Worm (Caenorhabditis elegans) whole organism, L1 larva: ENCODE data around the gene K08F9.1.

Experiments
- C16A3.4 ChIP-seq: fragments of 150-350 bp; optimal IDR thresholded peaks from 2 replicates; lab custom pipeline; 2014; ENCODE audit warnings: missing biosample characterization, missing genetic modification characterization
- C34B4.2 ChIP-seq: sonication (generic microtip); optimal IDR thresholded peaks from 2 replicates; lab custom pipeline; 2017; ENCODE audit warnings: mild to moderate bottlenecking, missing genetic modification characterization, missing compliant biosample characterization
- ama-1 ChIP-seq: fragments of 150-350 bp; optimal IDR thresholded peaks from 2 replicates; lab custom pipeline; 2014
- ceh-63 ChIP-seq: fragments of 200-800 bp; sonication (Bioruptor generic); optimal IDR thresholded peaks from 2 replicates; lab custom pipeline; 2018; ENCODE audit warnings: mild to moderate bottlenecking, missing genetic modification characterization, missing compliant biosample characterization
- ceh-8 ChIP-seq: fragments of 200-800 bp; sonication (Bioruptor generic); optimal IDR thresholded peaks from 2 replicates; lab custom pipeline; 2018; ENCODE audit warnings: mild to moderate bottlenecking, missing genetic modification characterization, moderate library complexity, missing compliant biosample characterization
- ceh-88 ChIP-seq: fragments of 200-800 bp; sonication (Bioruptor generic); IDR thresholded peaks from 2 replicates; pipeline ENCODE4 v1.3.6; 2022; ENCODE audit warnings: missing genetic modification characterization, missing compliant biosample characterization
- ces-1 ChIP-seq: fragments of 150-350 bp; optimal IDR thresholded peaks from 2 replicates; lab custom pipeline; 2014; ENCODE audit warnings: missing biosample characterization, missing genetic modification reagents, missing genetic modification characterization
- dpl-1 ChIP-seq, 3 experiments: fragments of 150-350 bp in 2 of 3; sonication (generic microtip) in 1 of 3; optimal IDR thresholded peaks; 2 replicates each; lab custom pipeline; 2014 to 2017; ENCODE audit warnings: missing biosample characterization in 3 of 3, missing genetic modification characterization in 3 of 3, missing genetic modification reagents in 3 of 3
- dsc-1 ChIP-seq: sonication (generic microtip); optimal IDR thresholded peaks from 2 replicates; lab custom pipeline; 2016; ENCODE audit warnings: mild to moderate bottlenecking, missing genetic modification characterization, missing compliant biosample characterization
- efl-1 ChIP-seq, 4 experiments: fragments of 150-350 bp; optimal IDR thresholded peaks in 3 of 4; peaks in 1 of 4; 1 replicate in 1 of 4; 2 replicates in 3 of 4; lab custom pipeline; 2014; ENCODE audit warnings: missing biosample characterization in 2 of 4, missing genetic modification characterization in 2 of 4, missing genetic modification reagents in 2 of 4
- efl-3 ChIP-seq: fragments of 200-800 bp; sonication (Bioruptor generic); optimal IDR thresholded peaks from 2 replicates; lab custom pipeline; 2018; ENCODE audit warnings: mild to moderate bottlenecking, missing genetic modification characterization, missing compliant biosample characterization
- egl-27 ChIP-seq, 2 experiments: fragments of 150-350 bp in 1 of 2; sonication (generic microtip); optimal IDR thresholded peaks; 3 replicates each; lab custom pipeline; 2017 to 2018; ENCODE audit warnings: missing biosample characterization in 2 of 2, missing genetic modification characterization in 2 of 2, missing genetic modification reagents in 2 of 2
- elt-2 ChIP-seq: sonication (generic microtip); optimal IDR thresholded peaks from 2 replicates; lab custom pipeline; 2016; ENCODE audit warnings: missing genetic modification characterization, mild to moderate bottlenecking, inconsistent platforms, missing compliant biosample characterization, missing genetic modification reagents
- elt-3 ChIP-seq, 6 experiments: fragments of 150-350 bp in 1 of 6; sonication (generic microtip); optimal IDR thresholded peaks; 2 replicates each; lab custom pipeline; 2017 to 2018; ENCODE audit warnings: missing biosample characterization in 6 of 6, missing genetic modification characterization in 6 of 6, inconsistent platforms in 1 of 6
- ets-5 ChIP-seq: fragments of 200-800 bp; sonication (Bioruptor generic); IDR thresholded peaks from 2 replicates; pipeline ENCODE4 v1.3.6; 2022; ENCODE audit warnings: missing genetic modification characterization, missing compliant biosample characterization
- fkh-10 ChIP-seq: sonication (generic microtip); optimal IDR thresholded peaks from 2 replicates; lab custom pipeline; 2017; ENCODE audit warnings: missing biosample characterization, missing genetic modification reagents, missing genetic modification characterization
- fkh-8 ChIP-seq: sonication (generic microtip); optimal IDR thresholded peaks from 2 replicates; lab custom pipeline; 2016; ENCODE audit warnings: mild to moderate bottlenecking, missing genetic modification characterization, missing compliant biosample characterization
- hlh-17 ChIP-seq: fragments of 200-800 bp; sonication (Bioruptor generic); optimal IDR thresholded peaks from 2 replicates; lab custom pipeline; 2018; ENCODE audit warnings: missing genetic modification characterization, mild to moderate bottlenecking, missing compliant biosample characterization, moderate library complexity, borderline replicate concordance
- hpl-2 ChIP-seq: fragments of 150-350 bp; optimal IDR thresholded peaks from 2 replicates; lab custom pipeline; 2014; ENCODE audit warnings: missing biosample characterization, missing genetic modification reagents, missing genetic modification characterization
- isw-1 ChIP-seq: fragments of 200-800 bp; sonication (Bioruptor generic); IDR thresholded peaks from 2 replicates; pipeline ENCODE4 v1.3.6; 2022; ENCODE audit warnings: missing genetic modification characterization, missing compliant biosample characterization
- jun-1 ChIP-seq: fragments of 150-350 bp; optimal IDR thresholded peaks from 2 replicates; lab custom pipeline; 2014; ENCODE audit warnings: missing biosample characterization, missing genetic modification reagents, missing genetic modification characterization
- lin-13 ChIP-seq: fragments of 150-350 bp; optimal IDR thresholded peaks from 2 replicates; lab custom pipeline; 2014; ENCODE audit warnings: missing biosample characterization, missing genetic modification reagents, missing genetic modification characterization
- lin-15B ChIP-seq: fragments of 150-350 bp; sonication (generic microtip); optimal IDR thresholded peaks from 3 replicates; lab custom pipeline; 2014; ENCODE audit warnings: missing biosample characterization, missing genetic modification characterization
- lin-35 ChIP-seq, 2 experiments: fragments of 150-350 bp; optimal IDR thresholded peaks; 2 replicates each; lab custom pipeline; 2014; ENCODE audit warnings: missing biosample characterization in 2 of 2, missing genetic modification characterization in 2 of 2, missing genetic modification reagents in 2 of 2
- lsy-2 ChIP-seq, 2 experiments: fragments of 150-350 bp; optimal IDR thresholded peaks; 2 replicates each; lab custom pipeline; 2014; ENCODE audit warnings: missing biosample characterization in 2 of 2, missing genetic modification characterization in 2 of 2
- mab-9 ChIP-seq: fragments of 200-800 bp; sonication (Bioruptor generic); IDR thresholded peaks from 2 replicates; pipeline ENCODE4 v1.3.6; 2022; ENCODE audit warnings: missing genetic modification reagents, missing genetic modification characterization, missing compliant biosample characterization
- mdl-1 ChIP-seq, 2 experiments: fragments of 150-350 bp; optimal IDR thresholded peaks; 2 replicates each; lab custom pipeline; 2014 to 2017; ENCODE audit warnings: missing biosample characterization in 2 of 2, missing genetic modification characterization in 2 of 2, inconsistent platforms in 1 of 2
- mef-2 ChIP-seq: fragments of 150-350 bp; optimal IDR thresholded peaks from 2 replicates; lab custom pipeline; 2014; ENCODE audit warnings: missing biosample characterization, missing genetic modification characterization
- nhr-12 ChIP-seq: sonication (generic microtip); optimal IDR thresholded peaks from 2 replicates; lab custom pipeline; 2017; ENCODE audit warnings: missing biosample characterization, missing genetic modification characterization
- nhr-19 ChIP-seq: fragments of 200-800 bp; sonication (Bioruptor generic); conservative IDR thresholded peaks from 2 replicates; pipeline ENCODE4 v1.3.6; 2022; ENCODE audit warnings: missing genetic modification characterization, missing compliant biosample characterization
- nhr-28 ChIP-seq: fragments of 150-350 bp; optimal IDR thresholded peaks from 2 replicates; lab custom pipeline; 2014; ENCODE audit warnings: missing biosample characterization, missing genetic modification characterization
- nhr-76 ChIP-seq: sonication (generic microtip); optimal IDR thresholded peaks from 2 replicates; lab custom pipeline; 2017; ENCODE audit warnings: missing biosample characterization, missing genetic modification characterization
- nhr-77 ChIP-seq: fragments of 150-350 bp; optimal IDR thresholded peaks from 2 replicates; lab custom pipeline; 2014; ENCODE audit warnings: missing biosample characterization, missing genetic modification characterization
- nhr-90 ChIP-seq: sonication (generic microtip); optimal IDR thresholded peaks from 2 replicates; lab custom pipeline; 2016; ENCODE audit warnings: mild to moderate bottlenecking, missing genetic modification characterization, missing compliant biosample characterization; ENCODE audit not compliant: poor library complexity
- rnt-1 ChIP-seq: sonication (generic microtip); optimal IDR thresholded peaks from 2 replicates; lab custom pipeline; 2016; ENCODE audit warnings: mild to moderate bottlenecking, missing genetic modification characterization, moderate library complexity, missing compliant biosample characterization
- skn-1 ChIP-seq: fragments of 150-350 bp; optimal IDR thresholded peaks from 2 replicates; lab custom pipeline; 2014; ENCODE audit warnings: missing biosample characterization, missing genetic modification characterization
- snpc-4 ChIP-seq: fragments of 150-350 bp; optimal IDR thresholded peaks from 2 replicates; lab custom pipeline; 2014; ENCODE audit warnings: missing biosample characterization, missing genetic modification characterization
- snu-23 ChIP-seq: sonication (generic microtip); optimal IDR thresholded peaks from 2 replicates; lab custom pipeline; 2016; ENCODE audit warnings: missing genetic modification characterization, missing compliant biosample characterization
- sox-4 ChIP-seq: sonication (generic microtip); optimal IDR thresholded peaks from 2 replicates; lab custom pipeline; 2016; ENCODE audit warnings: missing genetic modification characterization, missing compliant biosample characterization
- sptf-1 ChIP-seq: fragments of 150-350 bp; optimal IDR thresholded peaks from 2 replicates; lab custom pipeline; 2014; ENCODE audit warnings: missing biosample characterization, missing genetic modification characterization
- swsn-7 ChIP-seq: sonication (generic microtip); optimal IDR thresholded peaks from 2 replicates; lab custom pipeline; 2016; ENCODE audit warnings: missing genetic modification characterization, missing compliant biosample characterization
- tbx-2 ChIP-seq: sonication (generic microtip); optimal IDR thresholded peaks from 2 replicates; lab custom pipeline; 2016; ENCODE audit warnings: missing genetic modification characterization, missing compliant biosample characterization
- tlp-1 ChIP-seq: fragments of 150-350 bp; optimal IDR thresholded peaks from 2 replicates; lab custom pipeline; 2014; ENCODE audit warnings: missing biosample characterization, missing genetic modification characterization
- unc-130 ChIP-seq: fragments of 150-350 bp; optimal IDR thresholded peaks from 2 replicates; lab custom pipeline; 2017; ENCODE audit warnings: missing biosample characterization, missing genetic modification characterization, inconsistent platforms
- unc-30 ChIP-seq: sonication (generic microtip); optimal IDR thresholded peaks from 2 replicates; lab custom pipeline; 2017; ENCODE audit warnings: missing biosample characterization, missing genetic modification characterization
- unc-98 ChIP-seq: fragments of 200-800 bp; sonication (Bioruptor generic); IDR thresholded peaks from 2 replicates; pipeline ENCODE4 v1.3.6; 2022; ENCODE audit warnings: missing genetic modification characterization, missing compliant biosample characterization
- zag-1 ChIP-seq: fragments of 150-350 bp; optimal IDR thresholded peaks from 2 replicates; lab custom pipeline; 2014; ENCODE audit warnings: missing biosample characterization, missing genetic modification characterization
- zip-4 ChIP-seq: fragments of 200-800 bp; sonication (Bioruptor generic); optimal IDR thresholded peaks from 2 replicates; lab custom pipeline; 2018; ENCODE audit warnings: mild to moderate bottlenecking, missing genetic modification characterization, moderate library complexity, missing compliant biosample characterization

K08F9.1 gene

ce11 chrV:15189567-15189966 lies 46.4 kb upstream of the K08F9.1 start, which contains the start of gene cyn-3 (continued):
- no peak for TF ChIP-seq hlh-17 (GFP tag; lab: Kevin White, UChicago)
- TF ChIP-seq sptf-1 (tag; lab: Kevin White, UChicago), result no peak
- no peak for TF ChIP-seq ces-1 (GFP tag; lab: Kevin White, UChicago)
- TF ChIP-seq ceh-63 (GFP tag; lab: Kevin White, UChicago), result no peak
- TF ChIP-seq efl-3 (GFP tag; lab: Kevin White, UChicago), result no peak
- TF ChIP-seq ama-1, result peak; percentile 66
- no peak for TF ChIP-seq unc-30 (tag; lab: Kevin White, UChicago)
- no peak for TF ChIP-seq zag-1 (tag; lab: Kevin White, UChicago)
- peak; percentile 74 for TF ChIP-seq nhr-77 (tag; lab: Kevin White, UChicago)
- TF ChIP-seq C34B4.2, result no peak
- no peak for TF ChIP-seq tlp-1 (tag; lab: Kevin White, UChicago)
- peak; percentile 89 for TF ChIP-seq lin-13 (GFP tag; lab: Kevin White, UChicago)
- TF ChIP-seq lin-35 (GFP tag; optimal IDR thresholded peaks at IDR 0.05; lab: Kevin White, UChicago), result peak; percentile 100
- TF ChIP-seq ceh-8 (GFP tag; lab: Kevin White, UChicago), result peak; percentile 10
- TF ChIP-seq unc-98 (GFP tag; lab: Robert Waterston, UW), result peak; percentile 8; the same call in 1 of the 2 replicates
- TF ChIP-seq nhr-12 (tag; lab: Kevin White, UChicago), result no peak
- no peak for TF ChIP-seq hpl-2 (GFP tag; lab: Kevin White, UChicago)
- TF ChIP-seq dpl-1 (GFP tag; optimal IDR thresholded peaks at IDR 0.05; lab: Kevin White, UChicago), result peak; percentile 99
- TF ChIP-seq mef-2 (tag; lab: Kevin White, UChicago), result peak; percentile 73
- TF ChIP-seq nhr-28 (tag; lab: Kevin White, UChicago), result no peak
- peak; percentile 96 for TF ChIP-seq lin-15B (tag; lab: Kevin White, UChicago)
- TF ChIP-seq ceh-88, result 0 out of 2 replicates have a peak, but pooled peaks have one; percentile 27
- TF ChIP-seq mab-9 (GFP tag; lab: Robert Waterston, UW), result 0 out of 2 replicates have a peak, but pooled peaks have one; percentile 26
- TF ChIP-seq fkh-8, result peak; percentile 89
- TF ChIP-seq snu-23, result peak; percentile 96
- TF ChIP-seq egl-27 (tag; optimal IDR thresholded peaks at IDR 0.05; lab: Kevin White, UChicago), result no peak
- peak in 3 of 6 experiments; percentile 29 to 89 (median 83) for TF ChIP-seq elt-3 (tag; optimal IDR thresholded peaks at IDR 0.05; lab: Kevin White, UChicago)
- peak; percentile 37 for TF ChIP-seq elt-2
- peak; percentile 91 to 100 for TF ChIP-seq efl-1 (optimal IDR thresholded peaks at IDR 0.05; lab: Kevin White, UChicago)
- peak; percentile 99 to 100 for TF ChIP-seq efl-1 (GFP tag; optimal IDR thresholded peaks at IDR 0.05 in 1 of 2; lab: Kevin White, UChicago)
- peak; percentile 88 for TF ChIP-seq dsc-1 (tag; lab: Kevin White, UChicago)
- TF ChIP-seq nhr-76 (tag; lab: Kevin White, UChicago), result no peak

DNA sequence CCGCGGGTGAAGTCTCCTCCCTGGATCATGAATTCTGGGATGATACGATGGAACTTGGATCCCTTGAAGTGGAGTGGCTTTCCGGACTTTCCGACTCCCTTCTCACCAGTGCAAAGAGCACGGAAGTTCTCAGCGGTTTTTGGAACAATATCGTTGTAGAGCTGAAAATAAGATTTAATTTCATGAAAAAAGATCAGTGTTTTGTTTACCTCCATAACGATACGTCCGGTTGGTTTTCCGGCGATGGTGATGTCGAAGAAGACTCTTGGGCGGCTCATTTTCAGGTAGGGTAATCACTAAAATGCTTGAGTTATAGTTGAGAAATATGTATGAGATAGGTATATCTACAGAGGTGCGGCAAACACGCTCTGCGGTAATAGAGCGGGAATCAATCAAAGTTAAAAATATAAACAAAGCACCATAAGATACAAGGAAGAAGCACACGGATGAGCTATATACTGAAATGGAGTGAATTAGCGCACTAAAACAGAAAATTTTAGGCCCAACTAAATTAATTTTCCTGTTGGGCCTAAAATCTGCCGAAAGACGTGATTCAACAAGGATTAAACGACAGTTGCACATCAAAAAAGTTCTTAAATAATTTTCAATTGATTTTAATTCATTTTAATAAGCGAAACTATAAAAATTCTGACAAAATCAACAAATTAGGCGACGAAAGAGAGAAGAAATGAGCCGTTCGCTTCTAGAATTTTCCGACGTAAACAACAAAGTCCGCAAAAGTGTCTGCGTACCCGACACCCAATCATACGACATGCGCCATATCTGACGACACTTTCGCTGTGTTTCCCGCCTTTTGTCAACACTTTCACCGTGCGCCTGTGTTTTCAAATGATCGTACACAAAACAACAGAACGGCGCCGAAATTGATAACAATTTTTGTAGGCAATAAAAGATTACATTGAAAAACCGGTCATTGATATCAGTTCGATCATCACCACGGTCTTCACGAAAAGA lies 44.2 kb upstream of the K08F9.1 start, which contains the start of the genes cyn-7 and bath-36:
TSS of gene cyn-7 (minus strand) at position 296 of the 975 bp plus-strand sequence.
TSS of gene bath-36 (plus strand) at position 806 of the 975 bp plus-strand sequence.
- TF ChIP-seq ceh-88 (peak; percentile 20; the same call in 1 of the 2 replicates), C16A3.4 (tag; lab: Kevin White, UChicago) (peak; percentile 37), fkh-10 (no peak), lsy-2 (tag; optimal IDR thresholded peaks at IDR 0.05; lab: Kevin White, UChicago) (peak; percentile 76 to 81), skn-1 (tag; lab: Kevin White, UChicago) (peak; percentile 55), jun-1 (tag; lab: Kevin White, UChicago) (peak; percentile 75), tbx-2 (tag; lab: Kevin White, UChicago) (peak; percentile 83), nhr-77 (tag; lab: Kevin White, UChicago) (no peak), nhr-19 (GFP tag; lab: Robert Waterston, UW) (peak; percentile 87), ets-5 (GFP tag; lab: Robert Waterston, UW) (no peak), swsn-7 (tag; lab: Kevin White, UChicago) (peak; percentile 90), isw-1 (peak; percentile 67), nhr-76 (tag; lab: Kevin White, UChicago) (no peak), zip-4 (GFP tag; lab: Kevin White, UChicago) (peak; percentile 42), efl-3 (GFP tag; lab: Kevin White, UChicago) (no peak), hpl-2 (GFP tag; lab: Kevin White, UChicago) (no peak), elt-3 (tag; optimal IDR thresholded peaks at IDR 0.05; lab: Kevin White, UChicago) (peak in 2 of 6 experiments; percentile 81 to 92), nhr-90 (tag; lab: Kevin White, UChicago) (peak; percentile 87), dpl-1 (GFP tag; optimal IDR thresholded peaks at IDR 0.05; lab: Kevin White, UChicago) (peak; percentile 74 to 83 (median 82)), snpc-4 (tag; lab: Kevin White, UChicago) (peak; percentile 40), sox-4 (peak; percentile 30), egl-27 (tag; optimal IDR thresholded peaks at IDR 0.05; lab: Kevin White, UChicago) (no peak), rnt-1 (tag; lab: Kevin White, UChicago) (peak; percentile 70), mdl-1 (tag; optimal IDR thresholded peaks at IDR 0.05; lab: Kevin White, UChicago) (peak in 1 of 2 experiments; percentile 71), unc-130 (peak; percentile 62)
